Fruit fly (Drosophila melanogaster) whole organism, embryonic: ENCODE measurements around the gene CG16749.

Source experiments
- Ada2b ChIP-seq: fragments of 200-800 bp; sonication (Bioruptor generic); IDR thresholded peaks from 2 replicates; pipeline ENCODE4 v1.3.6; 2022; ENCODE audit warnings: missing biosample characterization, missing genetic modification characterization
- CG1024 ChIP-seq: fragments of 200-800 bp; sonication (Bioruptor generic); IDR thresholded peaks from 2 replicates; pipeline ENCODE4 v1.3.6; 2022; ENCODE audit warnings: missing biosample characterization, missing genetic modification characterization
- CG10366 ChIP-seq: fragments of 200-800 bp; sonication (Bioruptor generic); IDR thresholded peaks from 2 replicates; pipeline ENCODE4 v1.3.6; 2022; ENCODE audit warnings: missing biosample characterization, missing genetic modification characterization
- CG11398 ChIP-seq: fragments of 200-800 bp; sonication (Bioruptor generic); optimal IDR thresholded peaks from 2 replicates; lab custom pipeline; 2016; ENCODE audit warnings: missing biosample characterization, missing genetic modification characterization
- CG12071 ChIP-seq: fragments of 200-800 bp; sonication (Bioruptor generic); optimal IDR thresholded peaks from 3 replicates; lab custom pipeline; 2018; ENCODE audit warnings: missing biosample characterization, mild to moderate bottlenecking, missing genetic modification characterization
- CG12299 ChIP-seq: fragments of 200-800 bp; sonication (Bioruptor generic); optimal IDR thresholded peaks from 2 replicates; lab custom pipeline; 2018; ENCODE audit warnings: missing biosample characterization, mild to moderate bottlenecking, missing genetic modification characterization
- CG13123 ChIP-seq: fragments of 200-800 bp; sonication (Bioruptor generic); optimal IDR thresholded peaks from 2 replicates; lab custom pipeline; 2016; ENCODE audit warnings: missing biosample characterization, missing genetic modification characterization
- CG14441 ChIP-seq: fragments of 200-800 bp; sonication (Bioruptor generic); IDR thresholded peaks from 2 replicates; pipeline ENCODE4 v1.3.6; 2022; ENCODE audit warnings: missing biosample characterization, missing genetic modification characterization
- CG14860 ChIP-seq: fragments of 200-800 bp; sonication (Bioruptor generic); IDR thresholded peaks from 3 replicates; pipeline ENCODE4 v1.3.6; 2022; ENCODE audit warnings: missing biosample characterization, missing genetic modification characterization; ENCODE audit not compliant: partially characterized antibody
- CG15011 ChIP-seq: fragments of 200-800 bp; sonication (Bioruptor generic); optimal IDR thresholded peaks from 3 replicates; lab custom pipeline; 2018; ENCODE audit warnings: missing biosample characterization, mild to moderate bottlenecking, missing genetic modification characterization
- CG2678 ChIP-seq: fragments of 200-800 bp; sonication (Bioruptor generic); optimal IDR thresholded peaks from 3 replicates; lab custom pipeline; 2019; ENCODE audit warnings: missing biosample characterization, mild to moderate bottlenecking, missing genetic modification characterization, moderate library complexity
- CG2712 ChIP-seq: fragments of 200-800 bp; optimal IDR thresholded peaks from 3 replicates; lab custom pipeline; 2019; ENCODE audit warnings: missing biosample characterization, mild to moderate bottlenecking, missing genetic modification characterization, moderate library complexity
- CG2875 ChIP-seq: fragments of 200-800 bp; sonication (Bioruptor generic); optimal IDR thresholded peaks from 2 replicates; lab custom pipeline; 2017; ENCODE audit warnings: missing biosample characterization, mild to moderate bottlenecking, missing genetic modification characterization, missing genetic modification reagents
- CG31441 ChIP-seq: fragments of 200-800 bp; sonication (Bioruptor generic); IDR thresholded peaks from 2 replicates; pipeline ENCODE4 v1.3.6; 2022; ENCODE audit warnings: missing biosample characterization, missing genetic modification characterization
- CG4328 ChIP-seq: fragments of 200-800 bp; sonication (Bioruptor generic); optimal IDR thresholded peaks from 3 replicates; lab custom pipeline; 2017; ENCODE audit warnings: missing biosample characterization, missing genetic modification reagents, missing genetic modification characterization
- CG8281 ChIP-seq: fragments of 200-800 bp; sonication (Bioruptor generic); optimal IDR thresholded peaks from 2 replicates; lab custom pipeline; 2018; ENCODE audit warnings: missing biosample characterization, mild to moderate bottlenecking, missing genetic modification characterization, moderate library complexity
- CG8290 ChIP-seq, 3 experiments: fragments of 200-800 bp; sonication (Bioruptor generic); optimal IDR thresholded peaks; 2 replicates each; lab custom pipeline; 2016 to 2019; ENCODE audit warnings: missing biosample characterization in 3 of 3, missing genetic modification characterization in 3 of 3, mild to moderate bottlenecking in 2 of 3, moderate library complexity in 1 of 3
- CG9797 ChIP-seq: fragments of 200-800 bp; sonication (Bioruptor generic); optimal IDR thresholded peaks from 3 replicates; lab custom pipeline; 2018; ENCODE audit warnings: missing biosample characterization, mild to moderate bottlenecking, missing genetic modification characterization
- CG9817 ChIP-seq: fragments of 200-800 bp; sonication (Bioruptor generic); optimal IDR thresholded peaks from 2 replicates; lab custom pipeline; 2018; ENCODE audit warnings: missing biosample characterization, mild to moderate bottlenecking, missing genetic modification characterization, moderate library complexity
- E2f2 ChIP-seq: fragments of 200-800 bp; sonication (Bioruptor generic); IDR thresholded peaks from 2 replicates; pipeline ENCODE4 v1.3.6; 2022; ENCODE audit warnings: missing biosample characterization, missing genetic modification characterization
- ERR ChIP-seq: fragments of 200-800 bp; sonication (Bioruptor generic); optimal IDR thresholded peaks from 2 replicates; lab custom pipeline; 2016; ENCODE audit warnings: missing biosample characterization, missing genetic modification characterization
- Fer3 ChIP-seq: fragments of 200-800 bp; sonication (Bioruptor generic); optimal IDR thresholded peaks from 2 replicates; lab custom pipeline; 2018; ENCODE audit warnings: missing biosample characterization, mild to moderate bottlenecking, missing genetic modification characterization, moderate library complexity
- GATAe ChIP-seq: fragments of 200-800 bp; sonication (Bioruptor generic); conservative IDR thresholded peaks from 2 replicates; pipeline ENCODE4 v1.3.6; 2022; ENCODE audit warnings: missing biosample characterization, missing genetic modification characterization
- H15 ChIP-seq: fragments of 200-800 bp; sonication (Bioruptor generic); IDR thresholded peaks from 3 replicates; pipeline ENCODE4 v1.3.6; 2022; ENCODE audit warnings: missing biosample characterization, missing genetic modification characterization
- Hr51 ChIP-seq, 2 experiments: fragments of 200-800 bp; sonication (Bioruptor generic); optimal IDR thresholded peaks; 2 replicates in 1 of 2; 3 replicates in 1 of 2; lab custom pipeline; 2016 to 2018; ENCODE audit warnings: missing biosample characterization in 2 of 2, missing genetic modification characterization in 2 of 2, mild to moderate bottlenecking in 1 of 2, moderate library complexity in 1 of 2
- Meics ChIP-seq: fragments of 200-800 bp; sonication (Bioruptor generic); optimal IDR thresholded peaks from 2 replicates; lab custom pipeline; 2017; ENCODE audit warnings: missing biosample characterization, mild to moderate bottlenecking, missing genetic modification characterization
- Nf-YC ChIP-seq: fragments of 200-800 bp; optimal IDR thresholded peaks from 3 replicates; lab custom pipeline; 2019; ENCODE audit warnings: missing biosample characterization, mild to moderate bottlenecking, missing genetic modification characterization, moderate library complexity
- TFAM ChIP-seq: fragments of 200-800 bp; sonication (Bioruptor generic); optimal IDR thresholded peaks from 2 replicates; lab custom pipeline; 2017; ENCODE audit warnings: missing biosample characterization, missing genetic modification characterization, inconsistent platforms
- Trl ChIP-seq, 3 experiments: fragments of >200 bp in 2 of 3; fragments of 200-800 bp in 1 of 3; sonication (Bioruptor generic) in 1 of 3; optimal IDR thresholded peaks; 2 replicates in 1 of 3; 3 replicates in 2 of 3; lab custom pipeline; 2016 to 2017; ENCODE audit warnings: missing biosample characterization in 1 of 3, missing genetic modification characterization in 1 of 3
- Usf ChIP-seq: fragments of 200-800 bp; sonication (Bioruptor generic); optimal IDR thresholded peaks from 2 replicates; lab custom pipeline; 2017; ENCODE audit warnings: missing genotype, missing biosample characterization, missing genetic modification characterization
- abd-A ChIP-seq: fragments of 200-800 bp; sonication (Bioruptor generic); optimal IDR thresholded peaks from 3 replicates; lab custom pipeline; 2019; ENCODE audit warnings: missing biosample characterization, mild to moderate bottlenecking, missing genetic modification characterization, moderate library complexity
- ase ChIP-seq: fragments of 200-800 bp; sonication (Bioruptor generic); IDR thresholded peaks from 3 replicates; pipeline ENCODE4 v1.3.6; 2022; ENCODE audit warnings: missing biosample characterization, missing genetic modification characterization
- cato ChIP-seq: fragments of 200-800 bp; sonication (Bioruptor generic); optimal IDR thresholded peaks from 2 replicates; lab custom pipeline; 2016; ENCODE audit warnings: missing biosample characterization, missing genetic modification characterization, borderline replicate concordance
- chm ChIP-seq: fragments of 200-800 bp; sonication (Bioruptor generic); IDR thresholded peaks from 2 replicates; pipeline ENCODE4 v1.3.6; 2022; ENCODE audit warnings: missing biosample characterization, missing genetic modification characterization
- dan ChIP-seq: fragments of 200-800 bp; sonication (Bioruptor generic); IDR thresholded peaks from 2 replicates; pipeline ENCODE4 v1.3.6; 2022; ENCODE audit warnings: missing biosample characterization, missing genetic modification characterization
- dati ChIP-seq: fragments of 200-800 bp; sonication (Bioruptor generic); IDR thresholded peaks from 2 replicates; pipeline ENCODE4 v1.3.6; 2022; ENCODE audit warnings: missing biosample characterization, missing genetic modification characterization
- gt ChIP-seq: fragments of 200-800 bp; sonication (Bioruptor generic); IDR thresholded peaks from 2 replicates; pipeline ENCODE4 v1.3.6; 2022; ENCODE audit warnings: missing biosample characterization, missing genetic modification characterization
- hb ChIP-seq: fragments of 200-800 bp; sonication (Bioruptor generic); IDR thresholded peaks from 3 replicates; pipeline ENCODE4 v1.3.6; 2022; ENCODE audit warnings: missing biosample characterization, missing genetic modification characterization; ENCODE audit not compliant: partially characterized antibody
- lab ChIP-seq: fragments of 200-800 bp; sonication (Bioruptor generic); optimal IDR thresholded peaks from 3 replicates; lab custom pipeline; 2017; ENCODE audit warnings: missing biosample characterization, missing genetic modification characterization, mild to moderate bottlenecking, moderate library complexity, missing genetic modification reagents
- lola ChIP-seq, 3 experiments: fragments of >200 bp in 2 of 3; fragments of 200-800 bp in 1 of 3; sonication (Bioruptor generic) in 1 of 3; optimal IDR thresholded peaks; 2 replicates each; lab custom pipeline; 2017 to 2019; ENCODE audit warnings: missing biosample characterization in 3 of 3, missing genetic modification characterization in 3 of 3, mild to moderate bottlenecking in 1 of 3, moderate library complexity in 1 of 3
- mirr ChIP-seq: fragments of 200-800 bp; sonication (Bioruptor generic); optimal IDR thresholded peaks from 3 replicates; lab custom pipeline; 2018; ENCODE audit warnings: missing biosample characterization, mild to moderate bottlenecking, missing genetic modification characterization
- org-1 ChIP-seq: fragments of 200-800 bp; sonication (Bioruptor generic); optimal IDR thresholded peaks from 2 replicates; lab custom pipeline; 2017; ENCODE audit warnings: missing biosample characterization, missing genetic modification characterization
- ro ChIP-seq: fragments of 200-800 bp; sonication (Bioruptor generic); IDR thresholded peaks from 2 replicates; pipeline ENCODE4 v1.3.6; 2022; ENCODE audit warnings: missing biosample characterization, missing genetic modification characterization
- seq ChIP-seq: fragments of 200-800 bp; sonication (Bioruptor generic); IDR thresholded peaks from 2 replicates; pipeline ENCODE4 v1.3.6; 2022; ENCODE audit warnings: missing biosample characterization, missing genetic modification characterization
- tin ChIP-seq: fragments of 200-800 bp; sonication (Bioruptor generic); optimal IDR thresholded peaks from 3 replicates; lab custom pipeline; 2016; ENCODE audit warnings: missing biosample characterization, missing genetic modification characterization
- tll ChIP-seq, 2 experiments: fragments of 200-800 bp in 1 of 2; fragments of >200 bp in 1 of 2; sonication (Bioruptor generic) in 1 of 2; optimal IDR thresholded peaks; 2 replicates each; lab custom pipeline; 2017 to 2019; ENCODE audit warnings: missing biosample characterization in 2 of 2, missing genetic modification characterization in 2 of 2, mild to moderate bottlenecking in 1 of 2, moderate library complexity in 1 of 2
- yki ChIP-seq: fragments of >200 bp; optimal IDR thresholded peaks from 3 replicates; lab custom pipeline; 2018

CG16749 gene

DNA sequence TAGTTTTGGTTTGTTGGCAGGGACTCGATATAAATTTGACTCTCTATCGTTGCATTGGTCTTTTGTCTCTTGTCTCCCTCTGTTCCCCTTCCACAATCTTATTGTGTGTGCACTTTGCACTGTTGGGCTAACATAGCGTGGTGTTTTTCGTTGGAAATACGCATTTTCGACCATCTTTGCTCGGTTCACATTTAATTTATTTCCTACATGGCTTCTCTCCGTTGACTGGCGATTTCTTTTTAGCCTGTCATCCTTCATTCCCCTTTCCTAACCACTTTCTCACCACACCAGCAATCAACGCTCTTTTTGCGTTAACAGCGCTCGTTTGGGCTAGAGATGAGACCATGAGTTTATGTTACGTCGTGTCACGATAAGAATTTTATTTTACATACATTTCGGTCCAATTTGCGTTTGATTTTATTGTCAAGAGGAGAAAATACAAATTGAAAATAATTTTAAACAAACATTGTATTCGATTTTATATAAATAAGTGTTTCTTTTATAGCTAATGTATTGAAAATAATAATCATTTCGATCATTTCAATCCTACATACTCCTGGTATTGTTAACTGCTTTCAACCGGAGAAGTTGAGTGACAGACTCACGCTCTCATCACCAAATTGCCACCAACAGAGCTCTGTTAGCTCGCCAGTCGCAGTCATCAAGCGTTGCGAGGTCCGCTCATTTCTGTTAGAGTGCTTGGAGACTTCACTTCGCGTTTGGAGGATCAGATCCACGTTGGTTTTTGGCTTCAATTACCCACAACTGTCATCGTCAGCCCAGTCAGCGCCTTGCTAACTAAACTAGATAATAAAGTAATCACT is 9.7 kb upstream of the CG16749 start (continued):
- TF ChIP-seq Fer3 (tag; lab: Kevin White, UChicago), result peak; percentile 80
- TF ChIP-seq gt (GFP tag; lab: Robert Waterston, UW), result no peak
- TF ChIP-seq tll (GFP tag; optimal IDR thresholded peaks at IDR 0.05; lab: Kevin White, UChicago), result no peak
- TF ChIP-seq H15 (GFP tag; lab: Robert Waterston, UW), result 0 out of 3 replicates have a peak, but pooled peaks have one; percentile 35
- no peak for TF ChIP-seq ase (GFP tag; lab: Robert Waterston, UW)
- peak; percentile 90 for TF ChIP-seq CG14860 (GFP tag; lab: Robert Waterston, UW)
- TF ChIP-seq Usf (GFP tag; lab: Kevin White, UChicago), result peak; percentile 28
- TF ChIP-seq CG8290 (GFP tag; optimal IDR thresholded peaks at IDR 0.05; lab: Kevin White, UChicago), result peak; percentile 51
- TF ChIP-seq CG8290 (tag; optimal IDR thresholded peaks at IDR 0.05; lab: Kevin White, UChicago), result peak; percentile 78 to 79
- TF ChIP-seq CG8281 (tag; lab: Kevin White, UChicago), result peak; percentile 70
- peak; percentile 85 for TF ChIP-seq CG2712 (tag; lab: Kevin White, UChicago)
- TF ChIP-seq CG2875, result peak; percentile 25
- TF ChIP-seq Meics, result peak; percentile 90
- no peak for TF ChIP-seq dati (GFP tag; lab: Robert Waterston, UW)
- peak; percentile 91 for TF ChIP-seq abd-A (tag; lab: Kevin White, UChicago)
- TF ChIP-seq CG4328 (GFP tag; lab: Kevin White, UChicago), result peak; percentile 83
- TF ChIP-seq GATAe (GFP tag; lab: Robert Waterston, UW), result no peak
- TF ChIP-seq CG15011, result peak; percentile 81
- TF ChIP-seq E2f2 (GFP tag; lab: Robert Waterston, UW), result peak; percentile 35; the same call in 1 of the 2 replicates
- no peak for TF ChIP-seq CG1024 (GFP tag; lab: Robert Waterston, UW)
- TF ChIP-seq dan (GFP tag; lab: Robert Waterston, UW), result no peak
- peak; percentile 23 for TF ChIP-seq cato (GFP tag; lab: Kevin White, UChicago)
- peak in 1 of 3 experiments; percentile 74 for TF ChIP-seq lola (GFP tag; optimal IDR thresholded peaks at IDR 0.05; lab: Kevin White, UChicago)
- peak; percentile 84 for TF ChIP-seq CG12299
- no peak for TF ChIP-seq ro (GFP tag; lab: Robert Waterston, UW)
- peak; percentile 35 for TF ChIP-seq TFAM (GFP tag; lab: Kevin White, UChicago)
- TF ChIP-seq chm (GFP tag; lab: Robert Waterston, UW), result peak; percentile 89
- TF ChIP-seq yki, result no peak
- peak; percentile 88 for TF ChIP-seq mirr (GFP tag; lab: Kevin White, UChicago)
- peak; percentile 57; the same call in 1 of the 2 replicates for TF ChIP-seq CG10366 (GFP tag; lab: Robert Waterston, UW)
- peak; percentile 49 for TF ChIP-seq CG12071
- peak; percentile 91 for TF ChIP-seq CG2678 (tag; lab: Kevin White, UChicago)
- peak; percentile 71 for TF ChIP-seq tin
- peak; percentile 88 for TF ChIP-seq lab
- TF ChIP-seq Ada2b (GFP tag; lab: Robert Waterston, UW), result peak; percentile 60
- TF ChIP-seq Hr51 (GFP tag; optimal IDR thresholded peaks at IDR 0.05; lab: Kevin White, UChicago), result peak; percentile 60 to 86
- TF ChIP-seq CG9817 (tag; lab: Kevin White, UChicago), result peak; percentile 75
- peak; percentile 13 for TF ChIP-seq CG9797 (GFP tag; lab: Kevin White, UChicago)
- TF ChIP-seq CG13123 (GFP tag; lab: Kevin White, UChicago), result peak; percentile 31
- 0 out of 2 replicates have a peak, but pooled peaks have one; percentile 32 for TF ChIP-seq CG14441 (GFP tag; lab: Robert Waterston, UW)
- TF ChIP-seq seq (GFP tag; lab: Robert Waterston, UW), result peak; percentile 53; the same call in 1 of the 2 replicates
- no peak for TF ChIP-seq CG11398 (GFP tag; lab: Kevin White, UChicago)
- peak; percentile 4 to 69 for TF ChIP-seq Trl (optimal IDR thresholded peaks at IDR 0.05; lab: Kevin White, UChicago)
- TF ChIP-seq Trl (GFP tag; optimal IDR thresholded peaks at IDR 0.05; lab: Kevin White, UChicago), result peak; percentile 32
- TF ChIP-seq Nf-YC, result peak; percentile 85
- TF ChIP-seq hb, result peak; percentile 82; the same call in 1 of the 3 replicates
- TF ChIP-seq ERR (GFP tag; lab: Kevin White, UChicago), result peak; percentile 20
- TF ChIP-seq org-1 (GFP tag; lab: Kevin White, UChicago), result peak; percentile 75
- TF ChIP-seq CG31441 (GFP tag; lab: Robert Waterston, UW), result peak; percentile 77
